Worm (Caenorhabditis elegans): ENCODE results near the gene C15C8.4.

- no peak for TF ChIP-seq C08G9.2 (tag; optimal IDR thresholded peaks at IDR 0.05)
- no peak for TF ChIP-seq fkh-6 (tag; optimal IDR thresholded peaks at IDR 0.05)
- no peak for TF ChIP-seq elt-2 (tag; optimal IDR thresholded peaks at IDR 0.05)
- no peak for TF ChIP-seq hlh-30 (tag; optimal IDR thresholded peaks at IDR 0.05; ENCODE audit: insufficient read depth)
Measured at ce11 chrV:12788451-12788850, 41.2 kb upstream of the C15C8.4 start, which contains the start of gene srbc-44.

All from whole organism, late embryonic.